Worm (Caenorhabditis elegans) whole organism, early embryonic: ENCODE data around the gene T25B9.8.

Experiments used
- B0310.2 ChIP-seq: sonication (generic microtip); optimal IDR thresholded peaks from 2 replicates; lab custom pipeline; 2016; ENCODE audit warnings: mild to moderate bottlenecking, missing genetic modification characterization, missing compliant biosample characterization
- F13C5.2 ChIP-seq: sonication (generic microtip); optimal IDR thresholded peaks from 2 replicates; lab custom pipeline; 2017; ENCODE audit warnings: mild to moderate bottlenecking, missing genetic modification characterization, inconsistent platforms, missing compliant biosample characterization
- aly-1 ChIP-seq: sonication (generic microtip); optimal IDR thresholded peaks from 2 replicates; lab custom pipeline; 2016; ENCODE audit warnings: missing genetic modification characterization, missing compliant biosample characterization
- ama-1 ChIP-seq: fragments of 150-350 bp; optimal IDR thresholded peaks from 2 replicates; lab custom pipeline; 2014
- ceh-13 ChIP-seq: fragments of 200-800 bp; sonication (Bioruptor generic); optimal IDR thresholded peaks from 2 replicates; lab custom pipeline; 2018; ENCODE audit warnings: mild to moderate bottlenecking, missing genetic modification characterization, missing compliant biosample characterization
- ceh-36 ChIP-seq: sonication (generic microtip); optimal IDR thresholded peaks from 2 replicates; lab custom pipeline; 2016; ENCODE audit warnings: missing genetic modification characterization, inconsistent platforms, missing compliant biosample characterization
- ets-7 ChIP-seq: sonication (generic microtip); optimal IDR thresholded peaks from 2 replicates; lab custom pipeline; 2016; ENCODE audit warnings: missing genotype, missing genetic modification characterization, missing compliant biosample characterization
- flt-1 ChIP-seq: fragments of 200-800 bp; sonication (Bioruptor generic); IDR thresholded peaks from 2 replicates; pipeline ENCODE4 v1.3.6; 2022; ENCODE audit warnings: missing genetic modification characterization, missing compliant biosample characterization
- hmbx-1 ChIP-seq: sonication (generic microtip); optimal IDR thresholded peaks from 2 replicates; lab custom pipeline; 2016; ENCODE audit warnings: mild to moderate bottlenecking, missing genetic modification characterization, missing compliant biosample characterization
- hmg-4 ChIP-seq: fragments of 200-800 bp; sonication (Bioruptor generic); optimal IDR thresholded peaks from 2 replicates; lab custom pipeline; 2018; ENCODE audit warnings: mild to moderate bottlenecking, missing genetic modification characterization, missing compliant biosample characterization
- hnd-1 ChIP-seq: sonication (generic microtip); optimal IDR thresholded peaks from 2 replicates; lab custom pipeline; 2016; ENCODE audit warnings: missing genetic modification characterization, missing compliant biosample characterization
- pes-1 ChIP-seq: fragments of 200-800 bp; sonication (Bioruptor generic); IDR thresholded peaks from 2 replicates; pipeline ENCODE4 v1.3.6; 2022; ENCODE audit warnings: missing genetic modification reagents, missing genetic modification characterization, missing compliant biosample characterization
- scrt-1 ChIP-seq: fragments of 200-800 bp; sonication (Bioruptor generic); IDR thresholded peaks from 2 replicates; pipeline ENCODE4 v1.3.6; 2022; ENCODE audit warnings: missing genetic modification characterization, missing compliant biosample characterization
- sea-1 ChIP-seq: fragments of 200-800 bp; sonication (Bioruptor generic); conservative IDR thresholded peaks from 2 replicates; pipeline ENCODE4 v1.3.6; 2022; ENCODE audit warnings: missing genetic modification characterization, missing compliant biosample characterization
- tbx-11 ChIP-seq: fragments of 200-800 bp; sonication (Bioruptor generic); IDR thresholded peaks from 2 replicates; pipeline ENCODE4 v1.3.6; 2022; ENCODE audit warnings: missing genetic modification characterization, missing compliant biosample characterization
- tbx-37 ChIP-seq: fragments of 200-800 bp; sonication (Bioruptor generic); conservative IDR thresholded peaks from 2 replicates; pipeline ENCODE4 v1.3.6; 2022; ENCODE audit warnings: missing genetic modification reagents, missing genetic modification characterization, missing compliant biosample characterization
- tra-4 ChIP-seq: sonication (generic microtip); optimal IDR thresholded peaks from 2 replicates; lab custom pipeline; 2017; ENCODE audit warnings: missing genetic modification characterization, missing compliant biosample characterization

The T25B9.8 gene

DNA sequence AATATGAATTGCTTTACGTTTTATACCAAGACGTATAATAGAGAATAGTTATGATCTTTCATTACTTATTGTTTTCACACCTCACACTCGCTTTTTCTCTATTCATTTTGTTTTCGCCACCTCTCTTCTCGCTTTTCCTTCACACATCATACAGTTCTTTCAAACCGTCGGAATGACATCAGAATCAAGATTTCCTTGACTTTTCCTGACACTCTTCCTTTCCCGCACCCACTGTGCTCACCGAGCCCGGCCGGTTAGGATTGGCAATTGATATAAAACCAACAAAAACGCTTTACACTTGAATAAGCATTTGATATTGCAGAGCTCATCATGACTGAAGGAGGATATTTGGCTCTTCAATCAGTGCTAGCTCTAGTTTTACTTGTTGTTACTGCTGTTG, 31.4 kb upstream of the T25B9.8 start, which contains the start of gene zipt-2.1:
Gene zipt-2.1, plus strand, starts transcription at position 301 of the 400 bp plus-strand sequence.
- no peak for TF ChIP-seq ceh-13 (GFP tag; lab: Kevin White, UChicago)
- no peak for TF ChIP-seq sea-1
- TF ChIP-seq hnd-1, result no peak
- TF ChIP-seq ama-1 (lab: Kevin White, UChicago), result no peak
- no peak for TF ChIP-seq tbx-37
- TF ChIP-seq tbx-11 (GFP tag; lab: Robert Waterston, UW), result no peak
- TF ChIP-seq ceh-36 (tag; lab: Kevin White, UChicago), result no peak
- no peak for TF ChIP-seq aly-1
- TF ChIP-seq tra-4, result no peak
- TF ChIP-seq ets-7 (tag; lab: Kevin White, UChicago), result no peak
- TF ChIP-seq hmg-4 (GFP tag; lab: Kevin White, UChicago), result no peak
- no peak for TF ChIP-seq pes-1 (GFP tag; lab: Robert Waterston, UW)
- TF ChIP-seq hmbx-1 (tag; lab: Kevin White, UChicago), result no peak

ce11 chrIV:10798604-10799003, 30.6 kb upstream of the T25B9.8 start:
- TF ChIP-seq ceh-36 (tag; lab: Kevin White, UChicago), result no peak
- no peak for TF ChIP-seq ceh-13 (GFP tag; lab: Kevin White, UChicago)
- no peak for TF ChIP-seq B0310.2 (tag; lab: Kevin White, UChicago)
- TF ChIP-seq tra-4, result no peak
- TF ChIP-seq flt-1 (GFP tag; lab: Robert Waterston, UW), result no peak

DNA sequence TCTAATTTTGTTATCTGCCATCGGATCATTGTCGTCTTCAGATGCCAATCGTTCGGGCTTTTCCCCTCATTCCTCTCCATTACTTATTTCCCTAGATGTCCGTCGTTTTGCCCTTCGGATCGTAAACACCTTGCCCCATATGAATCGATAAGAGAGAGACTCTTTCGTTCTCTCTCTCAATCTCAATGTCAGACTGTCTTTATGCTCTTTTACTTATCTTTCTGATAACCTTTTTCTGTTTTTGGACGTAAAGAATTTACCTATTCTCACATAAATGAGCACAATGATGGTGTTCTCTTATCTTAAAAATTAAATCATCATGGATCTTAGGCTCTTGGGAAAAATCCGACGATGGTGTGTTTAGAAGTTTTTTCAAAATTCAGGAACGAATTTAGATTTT, 28.7 kb upstream of the T25B9.8 start:
- no peak for TF ChIP-seq pes-1 (GFP tag; lab: Robert Waterston, UW)
- TF ChIP-seq ets-7 (tag; lab: Kevin White, UChicago), result no peak
- no peak for TF ChIP-seq ceh-13 (GFP tag; lab: Kevin White, UChicago)
- TF ChIP-seq aly-1, result no peak
- TF ChIP-seq sea-1, result no peak
- TF ChIP-seq F13C5.2, result no peak
- TF ChIP-seq B0310.2 (tag; lab: Kevin White, UChicago), result no peak
- TF ChIP-seq tbx-37, result no peak
- TF ChIP-seq scrt-1 (GFP tag; lab: Robert Waterston, UW), result no peak
- TF ChIP-seq hmbx-1 (tag; lab: Kevin White, UChicago), result no peak
- TF ChIP-seq hmg-4 (GFP tag; lab: Kevin White, UChicago), result no peak
- TF ChIP-seq tra-4, result no peak
- TF ChIP-seq tbx-11 (GFP tag; lab: Robert Waterston, UW), result no peak
- TF ChIP-seq hnd-1, result no peak
- TF ChIP-seq ama-1 (lab: Kevin White, UChicago), result no peak
- no peak for TF ChIP-seq ceh-36 (tag; lab: Kevin White, UChicago)
- TF ChIP-seq flt-1 (GFP tag; lab: Robert Waterston, UW), result no peak

ce11 chrIV:10795678-10796077, 27.7 kb upstream of the T25B9.8 start:
- no peak for TF ChIP-seq ama-1 (lab: Kevin White, UChicago)
- TF ChIP-seq hmbx-1 (tag; lab: Kevin White, UChicago), result no peak
- no peak for TF ChIP-seq sea-1
- TF ChIP-seq flt-1 (GFP tag; lab: Robert Waterston, UW), result no peak
- TF ChIP-seq tra-4, result no peak
- TF ChIP-seq ets-7 (tag; lab: Kevin White, UChicago), result no peak
- TF ChIP-seq aly-1, result no peak
- no peak for TF ChIP-seq tbx-11 (GFP tag; lab: Robert Waterston, UW)
- no peak for TF ChIP-seq ceh-13 (GFP tag; lab: Kevin White, UChicago)

- no peak for TF ChIP-seq F13C5.2
Observed at ce11 chrIV:10790353-10790752, 22.4 kb upstream of the T25B9.8 start, which contains the start of gene pept-2. TSS of gene pept-2 (plus strand) at chrIV:10790653.

DNA sequence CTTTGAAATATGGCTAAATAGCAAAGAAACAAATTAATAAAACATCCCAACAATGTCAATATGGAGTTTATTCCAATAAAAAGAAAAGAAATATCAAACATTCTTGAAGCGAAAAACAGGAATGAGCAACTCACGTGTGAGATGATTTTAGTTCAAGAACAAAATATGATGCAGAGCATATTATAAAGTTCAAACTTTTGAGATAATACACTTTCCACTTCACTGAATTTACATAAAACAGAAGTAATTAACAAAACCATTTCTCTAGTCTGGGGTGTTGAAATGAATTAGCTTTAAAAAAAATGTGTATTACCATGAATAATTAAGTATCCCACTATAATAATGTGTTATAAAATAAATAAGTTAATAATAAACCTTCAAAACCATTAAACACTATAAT, 18.7 kb upstream of the T25B9.8 start, which contains the start of gene srd-7:
Gene srd-7, minus strand, starts transcription at position 101 of the 400 bp plus-strand sequence.
- no peak for TF ChIP-seq hmbx-1 (tag; lab: Kevin White, UChicago)
- TF ChIP-seq ama-1 (lab: Kevin White, UChicago), result no peak
- no peak for TF ChIP-seq flt-1 (GFP tag; lab: Robert Waterston, UW)

ce11 chrIV:10784085-10784484, 16.1 kb upstream of the T25B9.8 start:
- TF ChIP-seq scrt-1 (GFP tag; lab: Robert Waterston, UW) (no peak), tra-4 (no peak), flt-1 (GFP tag; lab: Robert Waterston, UW) (no peak), aly-1 (no peak), ceh-36 (tag; lab: Kevin White, UChicago) (no peak), tbx-37 (no peak), hmg-4 (GFP tag; lab: Kevin White, UChicago) (no peak), pes-1 (GFP tag; lab: Robert Waterston, UW) (no peak), F13C5.2 (no peak)

ce11 chrIV:10782014-10782413, 14.0 kb upstream of the T25B9.8 start:
- TF ChIP-seq flt-1 (GFP tag; lab: Robert Waterston, UW), result no peak
- no peak for TF ChIP-seq hmbx-1 (tag; lab: Kevin White, UChicago)
- TF ChIP-seq tbx-37, result no peak
- no peak for TF ChIP-seq scrt-1 (GFP tag; lab: Robert Waterston, UW)
- TF ChIP-seq ceh-13 (GFP tag; lab: Kevin White, UChicago), result no peak
- no peak for TF ChIP-seq hnd-1
- TF ChIP-seq ets-7 (tag; lab: Kevin White, UChicago), result no peak
- no peak for TF ChIP-seq sea-1
- no peak for TF ChIP-seq tbx-11 (GFP tag; lab: Robert Waterston, UW)
- no peak for TF ChIP-seq ama-1 (lab: Kevin White, UChicago)

DNA sequence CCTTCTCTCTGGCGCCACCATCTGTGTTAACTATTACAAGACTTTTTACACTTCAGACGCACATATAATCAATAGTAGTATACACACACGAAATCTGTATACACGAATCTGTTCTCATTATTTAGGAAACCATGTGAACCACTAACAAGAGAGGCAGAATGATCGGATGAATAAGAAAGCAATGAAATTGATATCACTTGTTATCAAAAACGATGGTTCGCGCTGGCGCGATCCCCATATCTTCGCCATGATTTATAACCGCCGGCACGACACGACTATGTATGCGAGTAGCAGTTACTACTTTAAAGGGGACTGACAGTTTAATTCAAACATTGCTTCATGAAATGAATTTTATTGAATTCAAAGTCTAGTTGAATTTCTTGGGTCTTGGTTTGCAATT, 13.3 kb upstream of the T25B9.8 start:
- TF ChIP-seq flt-1 (GFP tag; lab: Robert Waterston, UW) (no peak), scrt-1 (GFP tag; lab: Robert Waterston, UW) (no peak), ceh-13 (GFP tag; lab: Kevin White, UChicago) (no peak), aly-1 (no peak), F13C5.2 (no peak), ets-7 (tag; lab: Kevin White, UChicago) (no peak), hmbx-1 (tag; lab: Kevin White, UChicago) (no peak), tra-4 (no peak), pes-1 (GFP tag; lab: Robert Waterston, UW) (no peak), tbx-11 (GFP tag; lab: Robert Waterston, UW) (no peak), B0310.2 (tag; lab: Kevin White, UChicago) (no peak), ceh-36 (tag; lab: Kevin White, UChicago) (no peak), ama-1 (lab: Kevin White, UChicago) (no peak), hnd-1 (no peak), tbx-37 (no peak), hmg-4 (GFP tag; lab: Kevin White, UChicago) (no peak)
